Worm (Caenorhabditis elegans): ENCODE results near the gene msp-45.

- TF ChIP-seq ztf-4 (tag; optimal IDR thresholded peaks at IDR 0.05) (no peak), lir-3 (tag; optimal IDR thresholded peaks at IDR 0.05; ENCODE audit: poor library complexity) (no peak), mep-1 (tag; optimal IDR thresholded peaks at IDR 0.05) (no peak), Y116A8C.19 (tag; optimal IDR thresholded peaks at IDR 0.05; ENCODE audit: borderline replicate concordance) (no peak), nhr-76 (tag; optimal IDR thresholded peaks at IDR 0.05) (no peak), lsy-2 (tag; optimal IDR thresholded peaks at IDR 0.05) (no peak)
Observed at ce11 chrII:5112082-5112481, 44.8 kb downstream of the msp-45 start, which contains the start of gene F09C12.8.

All from whole organism, L1 larva.